Worm (Caenorhabditis elegans) whole organism, L1 larva: ENCODE measurements around the gene srb-1.

Experiments used
- C04F5.9 ChIP-seq: sonication (generic microtip); optimal IDR thresholded peaks from 2 replicates; lab custom pipeline; 2016; ENCODE audit warnings: missing genetic modification characterization, missing compliant biosample characterization
- C16A3.4 ChIP-seq: fragments of 150-350 bp; optimal IDR thresholded peaks from 2 replicates; lab custom pipeline; 2014; ENCODE audit warnings: missing biosample characterization, missing genetic modification characterization
- Y116A8C.19 ChIP-seq: sonication (generic microtip); optimal IDR thresholded peaks from 2 replicates; lab custom pipeline; 2016; ENCODE audit warnings: missing compliant biosample characterization, missing genetic modification characterization, borderline replicate concordance
- alr-1 ChIP-seq: fragments of 200-800 bp; sonication (Bioruptor generic); optimal IDR thresholded peaks from 2 replicates; lab custom pipeline; 2018; ENCODE audit warnings: borderline replicate concordance, mild to moderate bottlenecking, missing genetic modification characterization, missing compliant biosample characterization
- ama-1 ChIP-seq: fragments of 150-350 bp; optimal IDR thresholded peaks from 2 replicates; lab custom pipeline; 2014
- ceh-8 ChIP-seq: fragments of 200-800 bp; sonication (Bioruptor generic); optimal IDR thresholded peaks from 2 replicates; lab custom pipeline; 2018; ENCODE audit warnings: mild to moderate bottlenecking, missing genetic modification characterization, moderate library complexity, missing compliant biosample characterization
- ceh-82 ChIP-seq, 3 experiments: fragments of 150-350 bp in 1 of 3; sonication (generic microtip) in 2 of 3; optimal IDR thresholded peaks; 2 replicates each; lab custom pipeline; 2014 to 2017; ENCODE audit warnings: missing biosample characterization in 3 of 3, missing genetic modification characterization in 3 of 3
- ces-1 ChIP-seq: fragments of 150-350 bp; optimal IDR thresholded peaks from 2 replicates; lab custom pipeline; 2014; ENCODE audit warnings: missing biosample characterization, missing genetic modification reagents, missing genetic modification characterization
- dpl-1 ChIP-seq, 3 experiments: fragments of 150-350 bp in 2 of 3; sonication (generic microtip) in 1 of 3; optimal IDR thresholded peaks; 2 replicates each; lab custom pipeline; 2014 to 2017; ENCODE audit warnings: missing biosample characterization in 3 of 3, missing genetic modification characterization in 3 of 3, missing genetic modification reagents in 3 of 3
- dsc-1 ChIP-seq: sonication (generic microtip); optimal IDR thresholded peaks from 2 replicates; lab custom pipeline; 2016; ENCODE audit warnings: mild to moderate bottlenecking, missing genetic modification characterization, missing compliant biosample characterization
- efl-1 ChIP-seq, 4 experiments: fragments of 150-350 bp; optimal IDR thresholded peaks in 3 of 4; peaks in 1 of 4; 1 replicate in 1 of 4; 2 replicates in 3 of 4; lab custom pipeline; 2014; ENCODE audit warnings: missing biosample characterization in 2 of 4, missing genetic modification characterization in 2 of 4, missing genetic modification reagents in 2 of 4
- egl-27 ChIP-seq, 2 experiments: fragments of 150-350 bp in 1 of 2; sonication (generic microtip); optimal IDR thresholded peaks; 3 replicates each; lab custom pipeline; 2017 to 2018; ENCODE audit warnings: missing biosample characterization in 2 of 2, missing genetic modification characterization in 2 of 2, missing genetic modification reagents in 2 of 2
- elt-2 ChIP-seq: sonication (generic microtip); optimal IDR thresholded peaks from 2 replicates; lab custom pipeline; 2016; ENCODE audit warnings: missing genetic modification characterization, mild to moderate bottlenecking, inconsistent platforms, missing compliant biosample characterization, missing genetic modification reagents
- hlh-4 ChIP-seq: sonication (generic microtip); optimal IDR thresholded peaks from 2 replicates; lab custom pipeline; 2016; ENCODE audit warnings: mild to moderate bottlenecking, missing genetic modification characterization, missing compliant biosample characterization
- irx-1 ChIP-seq: sonication (generic microtip); optimal IDR thresholded peaks from 2 replicates; lab custom pipeline; 2016; ENCODE audit warnings: missing genetic modification characterization, missing compliant biosample characterization
- jun-1 ChIP-seq: fragments of 150-350 bp; optimal IDR thresholded peaks from 2 replicates; lab custom pipeline; 2014; ENCODE audit warnings: missing biosample characterization, missing genetic modification reagents, missing genetic modification characterization
- lin-13 ChIP-seq: fragments of 150-350 bp; optimal IDR thresholded peaks from 2 replicates; lab custom pipeline; 2014; ENCODE audit warnings: missing biosample characterization, missing genetic modification reagents, missing genetic modification characterization
- lin-15B ChIP-seq: fragments of 150-350 bp; sonication (generic microtip); optimal IDR thresholded peaks from 3 replicates; lab custom pipeline; 2014; ENCODE audit warnings: missing biosample characterization, missing genetic modification characterization
- lir-3 ChIP-seq: sonication (generic microtip); optimal IDR thresholded peaks from 2 replicates; lab custom pipeline; 2016; ENCODE audit warnings: mild to moderate bottlenecking, missing genetic modification characterization, moderate library complexity, missing compliant biosample characterization; ENCODE audit not compliant: poor library complexity
- mab-9 ChIP-seq: fragments of 200-800 bp; sonication (Bioruptor generic); IDR thresholded peaks from 2 replicates; pipeline ENCODE4 v1.3.6; 2022; ENCODE audit warnings: missing genetic modification reagents, missing genetic modification characterization, missing compliant biosample characterization
- nhr-28 ChIP-seq: fragments of 150-350 bp; optimal IDR thresholded peaks from 2 replicates; lab custom pipeline; 2014; ENCODE audit warnings: missing biosample characterization, missing genetic modification characterization
- nhr-71 ChIP-seq: sonication (generic microtip); optimal IDR thresholded peaks from 2 replicates; lab custom pipeline; 2016; ENCODE audit warnings: mild to moderate bottlenecking, missing genetic modification characterization, moderate library complexity, missing compliant biosample characterization
- nhr-76 ChIP-seq: sonication (generic microtip); optimal IDR thresholded peaks from 2 replicates; lab custom pipeline; 2017; ENCODE audit warnings: missing biosample characterization, missing genetic modification characterization
- nhr-90 ChIP-seq: sonication (generic microtip); optimal IDR thresholded peaks from 2 replicates; lab custom pipeline; 2016; ENCODE audit warnings: mild to moderate bottlenecking, missing genetic modification characterization, missing compliant biosample characterization; ENCODE audit not compliant: poor library complexity
- pax-3 ChIP-seq: fragments of 200-800 bp; sonication (Bioruptor generic); optimal IDR thresholded peaks from 2 replicates; lab custom pipeline; 2018; ENCODE audit warnings: mild to moderate bottlenecking, missing genetic modification characterization, moderate library complexity, missing compliant biosample characterization
- skn-1 ChIP-seq: fragments of 150-350 bp; optimal IDR thresholded peaks from 2 replicates; lab custom pipeline; 2014; ENCODE audit warnings: missing biosample characterization, missing genetic modification characterization
- snpc-4 ChIP-seq: fragments of 150-350 bp; optimal IDR thresholded peaks from 2 replicates; lab custom pipeline; 2014; ENCODE audit warnings: missing biosample characterization, missing genetic modification characterization
- sox-4 ChIP-seq: sonication (generic microtip); optimal IDR thresholded peaks from 2 replicates; lab custom pipeline; 2016; ENCODE audit warnings: missing genetic modification characterization, missing compliant biosample characterization
- sptf-1 ChIP-seq: fragments of 150-350 bp; optimal IDR thresholded peaks from 2 replicates; lab custom pipeline; 2014; ENCODE audit warnings: missing biosample characterization, missing genetic modification characterization
- unc-86 ChIP-seq: sonication (generic microtip); optimal IDR thresholded peaks from 2 replicates; lab custom pipeline; 2016; ENCODE audit warnings: missing genetic modification characterization, missing compliant biosample characterization
- unc-98 ChIP-seq: fragments of 200-800 bp; sonication (Bioruptor generic); IDR thresholded peaks from 2 replicates; pipeline ENCODE4 v1.3.6; 2022; ENCODE audit warnings: missing genetic modification characterization, missing compliant biosample characterization
- vab-15 ChIP-seq: sonication (generic microtip); optimal IDR thresholded peaks from 2 replicates; lab custom pipeline; 2017; ENCODE audit warnings: missing genotype, mild to moderate bottlenecking, missing genetic modification characterization, missing compliant biosample characterization
- zip-4 ChIP-seq: fragments of 200-800 bp; sonication (Bioruptor generic); optimal IDR thresholded peaks from 2 replicates; lab custom pipeline; 2018; ENCODE audit warnings: mild to moderate bottlenecking, missing genetic modification characterization, moderate library complexity, missing compliant biosample characterization
- ztf-11 ChIP-seq, 2 experiments: sonication (generic microtip); optimal IDR thresholded peaks; 2 replicates each; lab custom pipeline; 2016 to 2017; ENCODE audit warnings: missing genetic modification characterization in 2 of 2, missing biosample characterization in 1 of 2, missing compliant biosample characterization in 1 of 2

srb-1 gene

DNA sequence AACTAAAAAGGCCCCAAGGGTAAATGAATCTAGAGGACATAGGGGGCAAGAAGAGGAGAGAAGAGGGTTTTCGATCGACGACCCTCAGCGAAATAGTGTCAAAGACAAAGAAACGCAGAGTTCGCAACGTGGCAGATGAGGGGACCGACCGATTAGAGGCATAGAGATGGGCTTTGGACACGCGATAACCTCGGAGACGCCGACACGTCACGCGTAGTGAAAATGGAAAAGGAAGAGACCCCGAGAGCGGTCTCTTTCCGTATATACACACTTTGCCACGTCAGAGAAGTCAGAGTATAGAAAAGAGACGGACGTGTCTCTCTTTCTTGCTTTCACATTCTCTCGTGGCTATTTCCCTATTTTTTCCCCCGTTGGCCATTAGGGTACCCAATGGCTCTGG lies 10.7 kb upstream of the srb-1 start (continued):
- TF ChIP-seq nhr-28 = no peak
- peak; percentile 57 for TF ChIP-seq unc-86 (tag; lab: Kevin White, UChicago)
- TF ChIP-seq dsc-1 (tag; lab: Kevin White, UChicago) = peak; percentile 37
- TF ChIP-seq nhr-71 (tag; lab: Kevin White, UChicago) = peak; percentile 88
- peak in 2 of 3 experiments; percentile 27 to 45 for TF ChIP-seq dpl-1 (GFP tag; optimal IDR thresholded peaks at IDR 0.05; lab: Kevin White, UChicago)
- TF ChIP-seq jun-1 (tag; lab: Kevin White, UChicago) = peak; percentile 45
- TF ChIP-seq hlh-4 (tag; lab: Kevin White, UChicago) = no peak
- no peak for TF ChIP-seq unc-98
- TF ChIP-seq, all 84 proteins: peak for 42

- TF ChIP-seq efl-1 (optimal IDR thresholded peaks at IDR 0.05; lab: Kevin White, UChicago) (no peak), efl-1 (GFP tag; optimal IDR thresholded peaks at IDR 0.05 in 1 of 2; lab: Kevin White, UChicago) (peak in 1 of 2 experiments; percentile 62), nhr-76 (no peak)
Observed at ce11 chrII:5180272-5180671, 9.4 kb upstream of the srb-1 start.

DNA sequence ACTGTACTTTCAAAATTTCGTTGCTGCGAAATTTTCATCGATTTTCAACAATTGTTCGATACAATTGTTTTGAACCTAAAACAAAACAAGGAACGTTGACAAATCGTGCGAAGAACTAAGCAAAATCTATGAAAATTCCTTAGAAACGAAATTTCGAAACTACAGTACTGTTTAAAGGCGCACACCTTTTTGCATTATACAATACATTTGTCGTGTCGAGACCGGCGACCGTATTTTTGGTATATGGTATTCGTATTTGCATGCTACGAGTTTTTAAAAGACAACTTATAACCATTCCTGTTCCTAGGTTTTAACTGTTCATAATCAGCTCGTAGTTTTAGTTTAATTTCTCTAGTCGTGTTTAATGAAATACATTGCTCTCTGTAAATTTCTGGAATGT lies 7.8 kb upstream of the srb-1 start:
- peak; percentile 7 for TF ChIP-seq zip-4
- TF ChIP-seq lin-13 (GFP tag; lab: Kevin White, UChicago) = no peak
- TF ChIP-seq elt-2 (tag; lab: Kevin White, UChicago) = peak; percentile 1

- no peak for TF ChIP-seq snpc-4
- TF ChIP-seq egl-27 (tag; optimal IDR thresholded peaks at IDR 0.05; lab: Kevin White, UChicago) = no peak
- TF ChIP-seq lir-3 (tag; lab: Kevin White, UChicago) = no peak
- no peak for TF ChIP-seq irx-1 (tag; lab: Kevin White, UChicago)
- TF ChIP-seq ztf-11 (tag; optimal IDR thresholded peaks at IDR 0.05; lab: Kevin White, UChicago) = no peak
- TF ChIP-seq ceh-8 = no peak
- no peak for TF ChIP-seq C16A3.4 (tag; lab: Kevin White, UChicago)
- TF ChIP-seq lin-15B (tag; lab: Kevin White, UChicago) = no peak
- TF ChIP-seq pax-3 = no peak
- no peak for TF ChIP-seq ceh-82 (tag; optimal IDR thresholded peaks at IDR 0.05; lab: Kevin White, UChicago)
- no peak for TF ChIP-seq sox-4 (tag; lab: Kevin White, UChicago)
- no peak for TF ChIP-seq unc-98
- TF ChIP-seq skn-1 (tag; lab: Kevin White, UChicago) = no peak
- TF ChIP-seq ama-1 (lab: Kevin White, UChicago) = no peak
Observed at ce11 chrII:5177902-5178301, 7.1 kb upstream of the srb-1 start, which contains the start of gene C27D6.12. C27D6.12 (minus strand) TSS chrII:5178002.

ce11 chrII:5176934-5177333 lies 6.1 kb upstream of the srb-1 start:
- no peak for TF ChIP-seq mab-9 (GFP tag; lab: Robert Waterston, UW)
- TF ChIP-seq sptf-1 = no peak
- no peak for TF ChIP-seq alr-1 (tag; lab: Kevin White, UChicago)
- TF ChIP-seq ztf-11 (tag; optimal IDR thresholded peaks at IDR 0.05; lab: Kevin White, UChicago) = no peak
- TF ChIP-seq ces-1 (GFP tag; lab: Kevin White, UChicago) = no peak
- TF ChIP-seq Y116A8C.19 = no peak
- no peak for TF ChIP-seq nhr-71 (tag; lab: Kevin White, UChicago)
- TF ChIP-seq jun-1 (tag; lab: Kevin White, UChicago) = no peak
- no peak for TF ChIP-seq vab-15 (tag; lab: Kevin White, UChicago)
- no peak for TF ChIP-seq efl-1 (optimal IDR thresholded peaks at IDR 0.05; lab: Kevin White, UChicago)
- no peak for TF ChIP-seq efl-1 (GFP tag; optimal IDR thresholded peaks at IDR 0.05 in 1 of 2; lab: Kevin White, UChicago)
- TF ChIP-seq lin-13 (GFP tag; lab: Kevin White, UChicago) = no peak
- no peak for TF ChIP-seq C04F5.9
- no peak for TF ChIP-seq ceh-8
- no peak for TF ChIP-seq skn-1 (tag; lab: Kevin White, UChicago)
- TF ChIP-seq nhr-90 (tag; lab: Kevin White, UChicago) = no peak
